Fruit fly (Drosophila melanogaster): Measurements from ENCODE around the gene CG13032.
A peak's percentile ranks its signal among the peaks of the same experiment; 100 is the strongest.

CG13032 gene

DNA sequence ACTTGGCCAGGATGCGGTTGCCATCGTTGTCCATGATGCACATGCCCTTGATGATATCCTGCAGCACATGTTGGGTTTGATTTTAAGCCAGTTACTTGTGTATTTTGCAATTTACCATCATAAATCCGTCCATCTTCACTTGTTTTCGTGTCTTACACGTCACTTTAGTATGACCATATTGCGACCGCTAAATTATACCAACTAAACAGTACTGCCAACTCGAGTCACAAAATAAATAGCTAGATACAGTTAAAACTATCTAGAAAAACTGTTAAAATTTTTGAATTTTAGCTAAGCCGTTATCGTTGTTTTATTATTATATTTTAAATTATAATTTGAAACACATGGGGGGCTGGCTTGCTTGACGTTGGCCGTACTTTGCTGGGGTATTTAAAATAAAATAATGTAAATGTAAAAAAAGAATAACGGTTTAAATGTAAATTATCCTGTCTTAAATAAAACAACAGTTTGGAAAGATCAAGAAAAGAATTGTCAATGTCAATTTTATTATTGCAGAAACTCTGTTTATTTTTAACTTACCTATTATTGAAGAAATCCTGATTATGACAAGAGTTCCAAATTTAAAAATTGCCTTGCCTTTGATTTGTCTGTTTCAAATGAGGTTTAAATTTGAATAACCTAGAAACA lies at the start of gene CG13032, which contains the start of gene zetaCOP:
Gene CG13032, plus strand, starts transcription at position 598 of the 648 bp plus-strand sequence.
Gene zetaCOP, minus strand, starts transcription at position 189 of the 648 bp plus-strand sequence.
- no peak for TF ChIP-seq CTCF (optimal IDR thresholded peaks at IDR 0.05)
- TF ChIP-seq CG8478 (optimal IDR thresholded peaks at IDR 0.05): no peak

DNA sequence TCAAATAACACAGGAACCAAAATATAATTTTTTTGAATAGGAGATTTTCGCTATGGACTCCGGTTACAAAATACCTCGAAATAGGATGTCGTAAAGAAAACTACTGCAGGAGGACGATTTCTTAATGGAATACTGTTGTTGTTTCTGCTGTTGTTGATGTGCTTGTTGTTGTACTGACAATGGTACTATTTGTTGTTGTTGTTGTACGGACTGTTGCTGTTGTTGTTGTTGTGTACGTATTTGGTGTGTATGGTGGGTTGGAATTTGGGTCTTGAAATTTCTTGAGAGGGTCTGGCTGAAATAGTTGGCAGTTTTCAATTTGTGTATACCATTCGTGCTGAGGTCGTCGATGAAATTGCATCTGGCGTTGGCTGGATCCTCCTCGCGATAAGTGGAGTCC lies 47.6 kb upstream of the CG13032 start:
- no peak for TF ChIP-seq CTCF (optimal IDR thresholded peaks at IDR 0.05)
- no peak for TF ChIP-seq CG8478 (optimal IDR thresholded peaks at IDR 0.05)

DNA sequence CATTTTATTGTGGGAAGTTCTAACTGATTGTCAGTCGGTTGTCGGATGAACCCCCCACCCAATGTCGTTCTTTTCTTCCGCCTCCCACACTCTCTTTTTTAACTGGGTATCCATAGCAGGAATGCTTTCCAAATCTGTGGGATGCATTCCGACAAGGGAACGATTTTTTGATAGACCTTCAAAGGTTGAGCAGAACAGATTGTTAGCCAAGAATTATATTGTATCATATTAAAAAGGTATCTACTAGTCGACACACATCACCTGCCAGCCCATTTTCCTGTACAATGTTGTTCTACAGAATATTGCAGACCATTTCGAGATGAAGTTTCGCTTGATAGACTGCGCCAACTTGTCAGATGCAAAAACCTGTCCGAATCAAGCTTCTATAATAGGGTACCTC lies 44.0 kb upstream of the CG13032 start:
- TF ChIP-seq CTCF (optimal IDR thresholded peaks at IDR 0.05): no peak
- TF ChIP-seq CG8478 (optimal IDR thresholded peaks at IDR 0.05): no peak

DNA sequence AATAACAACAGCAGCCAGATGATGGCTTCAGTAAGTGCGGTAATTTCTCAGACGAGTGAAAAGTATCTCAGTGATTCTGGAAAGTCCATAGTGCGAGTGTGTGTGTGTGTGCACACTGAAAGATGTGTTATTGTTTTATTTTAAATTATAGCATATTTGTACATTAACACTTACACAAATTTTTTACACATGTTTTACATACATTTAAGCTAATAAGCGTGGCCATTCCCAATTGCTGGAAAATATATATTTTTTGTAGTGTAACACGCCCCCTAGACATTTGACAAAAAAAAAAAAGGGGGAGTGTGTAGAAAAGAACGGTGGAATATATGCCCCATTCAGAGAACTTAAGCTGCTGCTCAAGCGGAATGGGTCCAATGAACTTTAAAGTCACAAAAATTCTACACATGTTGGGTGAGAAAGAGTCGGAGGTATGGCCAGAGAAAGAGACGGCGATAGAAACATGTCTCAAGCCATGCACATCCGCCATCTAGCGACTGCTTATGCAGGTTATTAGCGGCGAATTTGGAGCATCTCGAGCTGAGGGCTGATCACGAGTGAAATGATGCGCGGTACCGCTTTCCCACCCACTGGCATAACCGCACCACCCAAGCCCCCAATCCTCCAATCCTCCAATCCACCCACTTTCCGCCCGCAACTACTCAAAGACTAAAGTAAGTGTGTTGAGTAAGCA lies 41.8 kb upstream of the CG13032 start:
- TF ChIP-seq CG8478 (optimal IDR thresholded peaks at IDR 0.05) (no peak), CTCF (optimal IDR thresholded peaks at IDR 0.05) (peak; percentile 70 to 73)

DNA sequence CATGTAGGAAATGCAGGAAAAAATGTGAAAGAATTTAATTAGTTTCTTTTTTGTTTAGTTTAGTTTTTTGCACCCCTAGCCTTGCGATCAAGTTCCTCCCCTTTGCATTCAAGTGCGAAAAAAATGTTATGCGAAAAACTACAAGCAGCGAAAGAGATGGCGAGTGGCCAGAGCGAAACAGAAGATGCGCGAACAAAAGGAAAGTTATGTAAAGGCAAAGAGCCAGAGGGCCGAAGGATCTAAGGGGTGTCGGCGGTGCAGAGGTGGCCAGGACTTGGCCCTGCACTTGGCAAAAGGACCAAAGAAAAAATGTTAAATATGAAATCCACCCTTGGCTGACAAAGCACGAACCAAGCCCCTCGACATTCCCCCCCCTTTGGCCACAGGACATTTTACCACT lies 39.7 kb upstream of the CG13032 start:
- TF ChIP-seq CTCF (optimal IDR thresholded peaks at IDR 0.05): no peak
- TF ChIP-seq CG8478 (optimal IDR thresholded peaks at IDR 0.05): no peak

DNA sequence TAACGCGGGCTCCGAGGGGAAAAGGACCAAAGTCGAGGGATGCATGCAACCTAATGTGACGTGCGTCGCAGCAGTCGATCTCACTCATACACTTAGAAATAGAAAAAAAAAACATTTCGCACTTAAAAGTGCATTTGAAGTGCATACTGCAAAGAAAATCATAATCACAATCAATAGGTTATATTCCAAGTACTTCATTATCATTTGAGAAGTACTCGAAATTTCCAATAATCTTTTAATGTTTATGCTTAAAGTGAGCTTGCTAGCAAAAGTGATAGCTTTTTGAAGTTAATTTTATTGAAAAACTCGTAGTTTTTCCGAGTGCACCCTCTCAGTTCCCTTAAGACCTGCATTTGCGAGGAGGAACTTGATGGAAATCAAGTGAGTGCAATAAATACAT lies 39.2 kb upstream of the CG13032 start:
- TF ChIP-seq CG8478 (optimal IDR thresholded peaks at IDR 0.05) (no peak), CTCF (optimal IDR thresholded peaks at IDR 0.05) (no peak)

DNA sequence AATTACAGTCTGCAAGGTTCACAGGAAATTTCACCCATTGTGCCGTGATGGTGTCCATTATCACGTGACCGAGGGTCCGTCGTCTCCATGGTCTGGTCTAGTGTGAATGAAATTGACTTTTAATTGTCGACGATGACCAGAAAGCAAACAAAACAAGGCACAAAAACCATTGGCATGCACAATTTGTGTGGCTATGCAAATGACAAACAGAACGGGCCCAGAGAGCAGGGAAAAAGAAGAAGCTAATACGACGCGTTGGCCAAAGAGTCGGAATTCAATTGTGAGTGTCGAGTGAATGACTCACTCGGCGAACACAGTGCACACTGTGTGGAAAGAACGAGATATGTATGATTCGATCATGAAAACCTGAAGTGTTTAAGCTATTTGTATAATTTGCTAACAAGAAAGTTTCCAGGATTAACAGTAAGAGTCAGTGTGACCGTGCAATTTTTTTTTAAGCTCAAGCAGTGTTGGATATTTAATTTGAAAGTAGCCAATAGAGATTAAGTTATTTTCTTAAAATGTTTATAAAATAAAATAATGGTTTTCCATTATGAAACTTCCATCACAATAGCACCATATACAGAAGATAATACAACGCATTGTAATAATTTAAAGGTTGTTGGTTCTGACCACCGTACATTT lies 38.1 kb upstream of the CG13032 start:
- TF ChIP-seq CG8478 (optimal IDR thresholded peaks at IDR 0.05): no peak
- TF ChIP-seq CTCF (optimal IDR thresholded peaks at IDR 0.05): no peak

DNA sequence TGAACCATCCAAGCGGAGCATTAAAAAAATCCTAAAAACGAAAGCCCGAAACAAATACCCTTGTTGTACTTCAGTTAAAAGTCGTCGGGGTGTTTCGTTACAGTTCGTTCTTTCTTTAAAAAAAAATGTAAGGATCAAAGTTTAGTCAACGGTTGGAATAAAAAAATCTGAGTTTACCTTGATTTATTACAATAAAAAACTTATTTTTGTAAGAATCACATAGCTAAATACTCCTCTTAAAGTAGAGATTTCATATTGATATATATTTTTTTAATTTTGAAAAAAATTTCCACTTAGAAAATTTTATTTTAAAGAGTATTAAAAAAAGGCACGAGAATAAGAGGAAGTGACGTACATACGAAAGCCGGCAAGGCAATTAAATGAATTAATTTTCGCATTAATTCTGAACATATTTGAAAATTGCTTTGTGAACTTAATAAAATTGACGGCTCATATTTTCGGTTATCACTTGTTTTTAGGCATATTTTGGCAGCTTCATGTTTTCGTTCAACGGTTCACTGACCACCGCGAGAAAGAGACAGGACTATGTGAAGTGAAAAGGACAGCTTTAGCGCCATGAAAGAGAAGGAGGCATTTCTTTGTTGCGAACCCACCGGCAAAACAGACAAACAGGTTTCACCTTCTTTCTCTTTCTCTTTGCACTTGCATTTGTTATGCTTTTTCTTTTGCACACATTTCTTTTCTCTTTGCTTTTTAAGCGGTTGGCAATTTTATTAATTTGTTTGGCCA lies 35.0 kb upstream of the CG13032 start:
- TF ChIP-seq CTCF (optimal IDR thresholded peaks at IDR 0.05): no peak
- TF ChIP-seq CG8478 (optimal IDR thresholded peaks at IDR 0.05): no peak

DNA sequence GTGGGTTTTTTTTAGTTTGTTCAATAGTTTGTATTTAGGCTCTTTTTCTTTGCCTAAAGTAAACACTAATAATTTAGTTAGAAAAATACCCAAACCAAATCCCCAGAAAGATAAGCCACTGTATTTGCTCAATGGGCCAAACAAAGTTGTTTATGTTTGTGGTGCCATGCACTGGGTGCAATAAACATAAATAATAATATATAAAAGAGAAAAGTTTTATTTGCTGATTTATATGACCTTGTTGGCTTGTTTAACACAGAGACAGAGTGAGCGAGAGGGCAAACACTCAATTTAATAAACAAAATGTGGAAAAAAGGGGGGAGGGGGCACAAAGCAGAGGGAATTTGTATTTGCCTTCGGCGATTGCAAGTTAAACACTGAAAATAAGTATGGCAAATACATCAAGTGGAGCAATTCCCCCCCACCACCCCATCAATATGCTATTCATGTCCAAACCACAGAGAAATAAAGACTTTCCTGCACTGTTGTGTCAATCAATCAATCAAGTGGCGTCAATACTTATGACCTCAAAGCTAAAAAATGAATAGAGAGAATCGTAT lies 33.2 kb upstream of the CG13032 start:
- TF ChIP-seq CTCF (optimal IDR thresholded peaks at IDR 0.05) (no peak), CG8478 (optimal IDR thresholded peaks at IDR 0.05) (no peak)

DNA sequence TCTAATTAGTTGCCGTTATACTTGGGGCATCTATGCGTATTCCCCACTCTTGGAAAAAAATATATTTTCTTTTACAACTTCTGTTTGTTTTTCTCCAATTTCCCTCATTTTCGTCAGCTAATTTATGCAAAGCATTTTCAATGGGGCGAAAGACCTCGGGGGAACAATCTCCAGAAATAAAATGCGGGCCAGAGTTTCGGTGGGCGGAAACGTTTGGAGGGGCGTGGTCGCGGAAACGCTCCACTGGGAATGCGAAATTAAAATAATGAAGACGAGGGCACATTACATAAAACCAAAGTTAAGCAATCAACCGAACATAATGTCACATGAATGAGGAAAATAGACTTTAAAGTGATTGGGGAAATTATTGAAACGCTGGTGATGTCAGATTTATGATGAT lies 32.7 kb upstream of the CG13032 start:
- TF ChIP-seq CTCF (optimal IDR thresholded peaks at IDR 0.05) (no peak), CG8478 (optimal IDR thresholded peaks at IDR 0.05) (no peak)

DNA sequence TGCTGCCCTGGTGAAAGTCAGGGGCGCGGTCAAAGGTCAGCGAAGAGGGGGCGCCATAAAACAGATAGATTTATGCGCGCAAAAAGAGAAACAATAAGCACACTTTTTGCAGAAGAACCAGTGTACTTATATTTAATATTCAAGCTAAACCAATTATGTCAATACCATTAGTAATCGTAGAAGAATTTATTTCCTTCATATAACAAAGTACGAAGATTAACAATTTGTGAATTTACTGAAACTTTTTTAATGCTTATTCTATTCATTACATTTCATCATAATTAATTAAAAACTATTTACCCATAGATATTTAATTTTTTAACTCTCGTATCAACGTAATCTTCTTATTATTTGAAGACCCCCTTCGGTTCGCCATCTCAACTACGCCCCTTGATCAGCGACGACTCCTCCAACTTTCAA lies 31.7 kb upstream of the CG13032 start:
- no peak for TF ChIP-seq CG8478 (optimal IDR thresholded peaks at IDR 0.05)
- no peak for TF ChIP-seq CTCF (optimal IDR thresholded peaks at IDR 0.05)

DNA sequence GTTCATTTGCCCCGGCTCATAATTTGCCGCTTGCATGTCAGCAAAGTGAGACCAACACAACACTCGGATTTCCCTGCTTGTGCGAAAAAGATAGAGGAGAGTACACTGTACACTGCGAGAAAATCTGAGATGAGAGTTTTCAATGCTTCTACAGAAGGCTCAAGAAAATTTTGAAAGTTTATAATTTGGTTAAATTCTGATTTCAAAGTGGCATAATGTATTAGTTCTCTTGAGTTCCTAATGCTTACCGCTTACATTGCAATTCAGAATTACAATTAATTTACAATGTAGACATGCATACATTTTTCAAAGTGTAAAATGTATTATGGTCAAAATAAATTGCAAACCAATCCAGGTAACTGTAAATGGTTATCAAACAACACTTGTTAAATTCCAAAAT lies 30.8 kb upstream of the CG13032 start:
- TF ChIP-seq CG8478 (optimal IDR thresholded peaks at IDR 0.05): no peak
- no peak for TF ChIP-seq CTCF (optimal IDR thresholded peaks at IDR 0.05)

DNA sequence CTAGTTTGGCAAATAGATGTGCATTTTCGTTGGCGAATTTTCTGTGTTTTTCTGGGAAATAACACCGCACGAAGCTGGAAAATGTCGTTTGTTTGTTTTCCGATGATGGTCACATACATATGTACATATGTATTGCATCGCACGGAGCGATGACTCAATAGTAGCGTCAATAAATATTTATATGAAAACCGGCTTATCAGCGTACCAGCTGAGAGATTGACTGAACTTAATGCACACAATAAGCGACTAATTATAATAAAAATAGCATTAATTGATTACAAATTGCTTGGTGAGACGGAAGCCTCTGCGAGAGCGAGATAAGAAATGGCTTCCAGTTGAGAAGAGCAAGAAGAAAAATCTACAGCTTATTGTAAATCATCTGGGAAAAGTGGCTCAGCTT lies 29.3 kb upstream of the CG13032 start:
- no peak for TF ChIP-seq CTCF (optimal IDR thresholded peaks at IDR 0.05)
- TF ChIP-seq CG8478 (optimal IDR thresholded peaks at IDR 0.05): no peak

DNA sequence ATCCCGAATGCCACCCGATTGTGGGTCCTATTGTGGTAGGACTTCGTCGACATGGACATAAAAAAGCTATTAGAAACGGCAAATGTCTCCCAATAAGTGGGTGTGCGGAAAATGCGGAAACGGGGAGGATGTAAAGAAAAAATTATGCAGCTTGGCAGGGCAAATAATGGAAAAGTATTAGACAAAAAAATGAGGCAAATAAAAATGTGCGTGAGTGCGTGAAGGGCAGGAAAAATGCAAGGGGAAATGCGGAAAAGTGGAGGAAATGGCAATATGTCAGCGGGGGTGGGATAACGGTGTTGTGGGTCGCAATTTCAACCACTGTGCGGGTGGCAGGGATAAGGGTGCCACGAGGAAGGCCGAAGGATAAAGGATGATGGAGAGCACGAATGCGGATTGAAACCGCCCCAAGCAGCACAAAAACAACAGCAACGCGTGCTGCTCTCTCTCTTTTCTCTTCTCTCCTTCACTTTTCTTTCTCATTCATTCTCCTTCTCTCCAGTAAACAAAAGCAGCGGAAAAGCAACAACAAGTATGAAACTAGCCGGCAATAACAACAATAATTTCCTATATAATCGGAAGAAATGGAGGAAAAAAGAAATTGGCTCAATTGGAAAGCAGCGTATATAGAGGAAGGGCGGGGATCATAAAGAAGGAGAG lies 28.3 kb upstream of the CG13032 start:
- TF ChIP-seq CTCF (optimal IDR thresholded peaks at IDR 0.05) (no peak), CG8478 (optimal IDR thresholded peaks at IDR 0.05) (no peak)

Measured in S2 (cell line).